Fruit fly (Drosophila melanogaster): ENCODE data around the gene p24-1.

- no peak for TF ChIP-seq CTCF (optimal IDR thresholded peaks at IDR 0.05)
- TF ChIP-seq CG8478 (optimal IDR thresholded peaks at IDR 0.05) = no peak
Measured at dm6 chrX:11855950-11856349, 3.6 kb upstream of the p24-1 start.

Measured in S2 (cell line).